Fruit fly (Drosophila melanogaster) whole organism, embryonic: ENCODE measurements around the gene CG33795.

Experiments
- Awh ChIP-seq: fragments of 200-800 bp; sonication (Bioruptor generic); IDR thresholded peaks from 2 replicates; pipeline ENCODE4, ENCODE4 v1.3.6; 2022; ENCODE audit warnings: missing biosample characterization, missing genetic modification characterization
- Bdp1 ChIP-seq: fragments of 200-800 bp; sonication (Bioruptor generic); optimal IDR thresholded peaks from 3 replicates; lab custom pipeline; 2016; ENCODE audit warnings: missing biosample characterization, missing genetic modification characterization
- CG10321 ChIP-seq: fragments of 200-800 bp; sonication (Bioruptor generic); IDR thresholded peaks from 2 replicates; pipeline ENCODE4 v1.3.6; 2022; ENCODE audit warnings: missing biosample characterization, missing genetic modification characterization
- CG12071 ChIP-seq: fragments of 200-800 bp; sonication (Bioruptor generic); optimal IDR thresholded peaks from 3 replicates; lab custom pipeline; 2018; ENCODE audit warnings: missing biosample characterization, mild to moderate bottlenecking, missing genetic modification characterization
- CG12391 ChIP-seq: fragments of 200-800 bp; sonication (Bioruptor generic); optimal IDR thresholded peaks from 3 replicates; lab custom pipeline; 2018; ENCODE audit warnings: missing biosample characterization, mild to moderate bottlenecking, missing genetic modification characterization, moderate library complexity
- CG1603 ChIP-seq: fragments of 200-800 bp; sonication (Bioruptor generic); optimal IDR thresholded peaks from 2 replicates; lab custom pipeline; 2019; ENCODE audit warnings: missing biosample characterization, mild to moderate bottlenecking, missing genetic modification characterization, moderate library complexity
- CG1647 ChIP-seq: fragments of 200-800 bp; sonication (Bioruptor generic); optimal IDR thresholded peaks from 3 replicates; lab custom pipeline; 2016; ENCODE audit warnings: missing biosample characterization, missing genetic modification characterization
- CG17385 ChIP-seq: fragments of 200-800 bp; sonication (Bioruptor generic); optimal IDR thresholded peaks from 3 replicates; lab custom pipeline; 2018; ENCODE audit warnings: missing biosample characterization, mild to moderate bottlenecking, missing genetic modification characterization
- CG17612 ChIP-seq: fragments of 200-800 bp; sonication (Bioruptor generic); IDR thresholded peaks from 2 replicates; pipeline ENCODE4 v1.3.6; 2022; ENCODE audit warnings: missing biosample characterization, missing genetic modification characterization
- CG18011 ChIP-seq: fragments of 200-800 bp; sonication (Bioruptor generic); optimal IDR thresholded peaks from 2 replicates; lab custom pipeline; 2017; ENCODE audit warnings: missing biosample characterization, missing genetic modification characterization, mild to moderate bottlenecking, moderate library complexity, missing genotype
- CG18262 ChIP-seq: fragments of 200-800 bp; optimal IDR thresholded peaks from 3 replicates; lab custom pipeline; 2019; ENCODE audit warnings: missing biosample characterization, mild to moderate bottlenecking, missing genetic modification characterization, moderate library complexity
- CG18764 ChIP-seq: fragments of 200-800 bp; sonication (Bioruptor generic); optimal IDR thresholded peaks from 3 replicates; lab custom pipeline; 2016; ENCODE audit warnings: missing biosample characterization, missing genetic modification characterization
- CG2202 ChIP-seq: fragments of 200-800 bp; sonication (Bioruptor generic); optimal IDR thresholded peaks from 2 replicates; lab custom pipeline; 2018; ENCODE audit warnings: missing biosample characterization, mild to moderate bottlenecking, missing genetic modification characterization
- CG3281 ChIP-seq: fragments of 200-800 bp; sonication (Bioruptor generic); optimal IDR thresholded peaks from 3 replicates; lab custom pipeline; 2017; ENCODE audit warnings: missing biosample characterization, mild to moderate bottlenecking, missing genetic modification characterization
- CG3726 ChIP-seq: fragments of 200-800 bp; sonication (Bioruptor generic); IDR thresholded peaks from 3 replicates; pipeline ENCODE4, ENCODE4 v1.3.6; 2022; ENCODE audit warnings: missing biosample characterization, missing genetic modification characterization
- CG3995 ChIP-seq: fragments of 200-800 bp; sonication (Bioruptor generic); optimal IDR thresholded peaks from 3 replicates; lab custom pipeline; 2016; ENCODE audit warnings: missing biosample characterization, missing genetic modification characterization
- CG4820 ChIP-seq: fragments of 200-800 bp; sonication (Bioruptor generic); optimal IDR thresholded peaks from 3 replicates; lab custom pipeline; 2016; ENCODE audit warnings: missing biosample characterization, missing genetic modification characterization
- CkIIα-i1 ChIP-seq: fragments of 200-800 bp; sonication (Bioruptor generic); IDR thresholded peaks from 2 replicates; pipeline ENCODE4 v1.3.6; 2022; ENCODE audit warnings: missing biosample characterization, missing genetic modification characterization
- D19A ChIP-seq: fragments of 200-800 bp; optimal IDR thresholded peaks from 3 replicates; lab custom pipeline; 2019; ENCODE audit warnings: missing biosample characterization, mild to moderate bottlenecking, missing genetic modification characterization, moderate library complexity
- Doc2 ChIP-seq: fragments of 200-800 bp; sonication (Bioruptor generic); IDR thresholded peaks from 2 replicates; pipeline ENCODE4 v1.3.6; 2022; ENCODE audit warnings: missing biosample characterization, missing genetic modification characterization
- Ets65A ChIP-seq: fragments of 200-800 bp; sonication (Bioruptor generic); peaks from one replicate; lab custom pipeline; 2016; ENCODE audit warnings: missing biosample characterization, missing genetic modification characterization
- HmgD ChIP-seq: fragments of 200-800 bp; sonication (Bioruptor generic); optimal IDR thresholded peaks from 3 replicates; lab custom pipeline; 2016; ENCODE audit warnings: missing biosample characterization, missing genetic modification characterization
- MBD-R2 ChIP-seq: fragments of 200-800 bp; sonication (Bioruptor generic); IDR thresholded peaks from 2 replicates; pipeline ENCODE4 v1.3.6; 2022; ENCODE audit warnings: missing biosample characterization, missing genetic modification characterization
- MESR4 ChIP-seq: fragments of 200-800 bp; sonication (Bioruptor generic); optimal IDR thresholded peaks from 2 replicates; lab custom pipeline; 2018; ENCODE audit warnings: missing biosample characterization, mild to moderate bottlenecking, missing genetic modification characterization, moderate library complexity
- Mad ChIP-seq: fragments of 200-800 bp; sonication (Bioruptor generic); optimal IDR thresholded peaks from 2 replicates; lab custom pipeline; 2016; ENCODE audit warnings: missing biosample characterization, missing genetic modification characterization
- Opbp ChIP-seq: fragments of 200-800 bp; sonication (Bioruptor generic); IDR thresholded peaks from 3 replicates; pipeline ENCODE4 v1.3.6; 2022; ENCODE audit warnings: missing biosample characterization, missing genetic modification characterization; ENCODE audit not compliant: partially characterized antibody
- Sox102F ChIP-seq: fragments of 200-800 bp; sonication (Bioruptor generic); optimal IDR thresholded peaks from 2 replicates; lab custom pipeline; 2018; ENCODE audit warnings: missing biosample characterization, mild to moderate bottlenecking, missing genetic modification characterization, moderate library complexity
- al ChIP-seq: fragments of 200-800 bp; sonication (Bioruptor generic); IDR thresholded peaks from 2 replicates; pipeline ENCODE4 v1.3.6; 2022; ENCODE audit warnings: missing biosample characterization, missing genetic modification characterization
- amos ChIP-seq: fragments of 200-800 bp; sonication (Bioruptor generic); IDR thresholded peaks from 2 replicates; pipeline ENCODE4 v1.3.6; 2022; ENCODE audit warnings: missing biosample characterization, missing genetic modification characterization; ENCODE audit not compliant: partially characterized antibody
- cad ChIP-seq: fragments of >200 bp; optimal IDR thresholded peaks from 2 replicates; lab custom pipeline; 2017; ENCODE audit warnings: missing biosample characterization, missing genetic modification characterization
- cato ChIP-seq: fragments of 200-800 bp; sonication (Bioruptor generic); optimal IDR thresholded peaks from 2 replicates; lab custom pipeline; 2016; ENCODE audit warnings: missing biosample characterization, missing genetic modification characterization, borderline replicate concordance
- exex ChIP-seq: fragments of 200-800 bp; sonication (Bioruptor generic); optimal IDR thresholded peaks from 4 replicates; lab custom pipeline; 2018; ENCODE audit warnings: missing biosample characterization, mild to moderate bottlenecking, missing genetic modification characterization, moderate library complexity
- eyg ChIP-seq: fragments of 200-800 bp; sonication (Bioruptor generic); optimal IDR thresholded peaks from 3 replicates; lab custom pipeline; 2016; ENCODE audit warnings: missing biosample characterization, missing genetic modification characterization
- fd102C ChIP-seq: fragments of 200-800 bp; sonication (Bioruptor generic); optimal IDR thresholded peaks from 2 replicates; lab custom pipeline; 2018; ENCODE audit warnings: missing biosample characterization, mild to moderate bottlenecking, missing genetic modification characterization, moderate library complexity
- gro ChIP-seq: fragments of 200-800 bp; sonication (Bioruptor generic); optimal IDR thresholded peaks from 2 replicates; lab custom pipeline; 2016; ENCODE audit warnings: missing biosample characterization, missing genetic modification characterization
- hb ChIP-seq: fragments of 200-800 bp; sonication (Bioruptor generic); IDR thresholded peaks from 3 replicates; pipeline ENCODE4 v1.3.6; 2022; ENCODE audit warnings: missing biosample characterization, missing genetic modification characterization; ENCODE audit not compliant: partially characterized antibody
- insv ChIP-seq, 2 experiments: fragments of 200-800 bp; sonication (Bioruptor generic); optimal IDR thresholded peaks; 3 replicates each; lab custom pipeline; 2016 to 2018; ENCODE audit warnings: missing biosample characterization in 2 of 2, missing genetic modification characterization in 2 of 2
- ken ChIP-seq: fragments of 200-800 bp; sonication (Bioruptor generic); IDR thresholded peaks from 3 replicates; pipeline ENCODE4 v1.3.6; 2022; ENCODE audit warnings: missing biosample characterization, missing genetic modification characterization
- kni ChIP-seq: fragments of 200-800 bp; sonication (Bioruptor generic); optimal IDR thresholded peaks from 3 replicates; lab custom pipeline; 2017; ENCODE audit warnings: mild to moderate bottlenecking, missing biosample characterization, missing genetic modification reagents, missing genetic modification characterization
- knrl ChIP-seq: fragments of 200-800 bp; sonication (Bioruptor generic); IDR thresholded peaks from 3 replicates; pipeline ENCODE4 v1.3.6; 2022; ENCODE audit warnings: missing biosample characterization, missing genetic modification characterization; ENCODE audit not compliant: partially characterized antibody
- org-1 ChIP-seq: fragments of 200-800 bp; sonication (Bioruptor generic); optimal IDR thresholded peaks from 2 replicates; lab custom pipeline; 2017; ENCODE audit warnings: missing biosample characterization, missing genetic modification characterization
- pan ChIP-seq, 4 experiments: fragments of >200 bp in 3 of 4; fragments of 200-800 bp in 1 of 4; sonication (Bioruptor generic) in 1 of 4; optimal IDR thresholded peaks in 3 of 4; IDR thresholded peaks in 1 of 4; 2 replicates each; pipeline versions ENCODE4 v1.3.6 to Lab custom; 2017 to 2022; ENCODE audit warnings: missing biosample characterization in 2 of 4, missing genetic modification characterization in 2 of 4, mixed read lengths in 1 of 4
- ranshi ChIP-seq: fragments of 200-800 bp; sonication (Bioruptor generic); IDR thresholded peaks from 2 replicates; pipeline ENCODE4 v1.3.6; 2022; ENCODE audit warnings: missing biosample characterization, missing genetic modification characterization
- scrt ChIP-seq: fragments of 200-800 bp; sonication (Bioruptor generic); optimal IDR thresholded peaks from 2 replicates; lab custom pipeline; 2018; ENCODE audit warnings: missing biosample characterization, mild to moderate bottlenecking, missing genetic modification characterization, moderate library complexity
- sd ChIP-seq: fragments of 200-800 bp; sonication (Bioruptor generic); optimal IDR thresholded peaks from 3 replicates; lab custom pipeline; 2018; ENCODE audit warnings: missing biosample characterization, mild to moderate bottlenecking, missing genetic modification characterization, moderate library complexity
- sima ChIP-seq: fragments of 200-800 bp; sonication (Bioruptor generic); optimal IDR thresholded peaks from 2 replicates; lab custom pipeline; 2016; ENCODE audit warnings: missing biosample characterization, missing genetic modification characterization
- sisA ChIP-seq: fragments of 200-800 bp; sonication (Bioruptor generic); IDR thresholded peaks from 2 replicates; pipeline ENCODE4 v1.3.6; 2022; ENCODE audit warnings: missing biosample characterization, missing genetic modification characterization
- sna ChIP-seq: fragments of 200-800 bp; sonication (Bioruptor generic); IDR thresholded peaks from 2 replicates; pipeline ENCODE4 v1.3.6; 2022; ENCODE audit warnings: missing biosample characterization, missing genetic modification characterization; ENCODE audit not compliant: partially characterized antibody
- zen ChIP-seq: fragments of 200-800 bp; sonication (Bioruptor generic); optimal IDR thresholded peaks from 3 replicates; lab custom pipeline; 2018; ENCODE audit warnings: missing biosample characterization, mild to moderate bottlenecking, missing genetic modification characterization, moderate library complexity

CG33795 gene

dm6 chr3L:16161847-16162556 lies 9.2 kb downstream of the CG33795 start (continued):
- TF ChIP-seq scrt (GFP tag; lab: Kevin White, UChicago) (peak; percentile 71), MBD-R2 (GFP tag; lab: Robert Waterston, UW) (no peak; the same call in 1 of the 2 replicates), sna (GFP tag; lab: Robert Waterston, UW) (no peak), CG2202 (tag; lab: Kevin White, UChicago) (peak; percentile 6), CG3281 (peak; percentile 87), CG1647 (GFP tag; lab: Kevin White, UChicago) (peak; percentile 33), insv (GFP tag; optimal IDR thresholded peaks at IDR 0.05; lab: Kevin White, UChicago) (peak in 1 of 2 experiments; percentile 9), CG3995 (GFP tag; lab: Kevin White, UChicago) (peak; percentile 40), al (0 out of 2 replicates have a peak, but pooled peaks have one; percentile 48), CG4820 (GFP tag; lab: Kevin White, UChicago) (peak; percentile 51), ken (GFP tag; lab: Robert Waterston, UW) (no peak), sisA (peak; percentile 53), pan (optimal IDR thresholded peaks at IDR 0.05; lab: Kevin White, UChicago) (no peak), pan (GFP tag; optimal IDR thresholded peaks at IDR 0.05 in 1 of 2, IDR thresholded peaks at IDR 0.05 in 1 of 2) (peak in 1 of 2 experiments; percentile 52), MESR4 (GFP tag; lab: Kevin White, UChicago) (no peak), CG18262 (tag; lab: Kevin White, UChicago) (peak; percentile 76), CG18764 (peak; percentile 24), amos (GFP tag; lab: Robert Waterston, UW) (no peak), CG3726 (GFP tag; lab: Robert Waterston, UW) (no peak), CG17612 (GFP tag; lab: Robert Waterston, UW) (peak; percentile 16; the same call in 1 of the 2 replicates), Mad (GFP tag; lab: Kevin White, UChicago) (peak; percentile 23), sd (peak; percentile 49), Opbp (GFP tag; lab: Robert Waterston, UW) (no peak), cato (peak; percentile 38), ranshi (no peak), org-1 (peak; percentile 57), kni (GFP tag; lab: Kevin White, UChicago) (peak; percentile 24), sima (GFP tag; lab: Kevin White, UChicago) (peak; percentile 6), CG10321 (GFP tag; lab: Robert Waterston, UW) (no peak), exex (tag; lab: Kevin White, UChicago) (no peak), Bdp1 (GFP tag; lab: Kevin White, UChicago) (peak; percentile 34), zen (tag; lab: Kevin White, UChicago) (no peak), gro (GFP tag; lab: Kevin White, UChicago) (peak; percentile 47), hb (GFP tag; lab: Robert Waterston, UW) (no peak), fd102C (GFP tag; lab: Kevin White, UChicago) (no peak), cad (GFP tag; lab: Kevin White, UChicago) (no peak), CG17385 (GFP tag; lab: Kevin White, UChicago) (peak; percentile 75), CG12071 (GFP tag; lab: Kevin White, UChicago) (peak; percentile 44), CG1603 (tag; lab: Kevin White, UChicago) (no peak), knrl (no peak), CG18011 (GFP tag; lab: Kevin White, UChicago) (peak; percentile 58), Awh (GFP tag; lab: Robert Waterston, UW) (no peak), Sox102F (GFP tag; lab: Kevin White, UChicago) (peak; percentile 72), eyg (peak; percentile 62), CkIIα-i1 (GFP tag; lab: Robert Waterston, UW) (no peak), HmgD (GFP tag; lab: Kevin White, UChicago) (peak; percentile 5), D19A (tag; lab: Kevin White, UChicago) (peak; percentile 75), CG12391 (tag; lab: Kevin White, UChicago) (peak; percentile 78), Doc2 (GFP tag; lab: Robert Waterston, UW) (no peak), Ets65A (peak; percentile 34)
